Fruit fly (Drosophila melanogaster): ENCODE measurements around the gene CG11664.

Gene CG11664

dm6 chrX:875432-875831 is at the start of gene CG11664:
Gene CG11664 (plus strand): TSS chrX:875732.
- TF ChIP-seq CTCF (optimal IDR thresholded peaks at IDR 0.05) (no peak), CG8478 (optimal IDR thresholded peaks at IDR 0.05) (no peak)

DNA sequence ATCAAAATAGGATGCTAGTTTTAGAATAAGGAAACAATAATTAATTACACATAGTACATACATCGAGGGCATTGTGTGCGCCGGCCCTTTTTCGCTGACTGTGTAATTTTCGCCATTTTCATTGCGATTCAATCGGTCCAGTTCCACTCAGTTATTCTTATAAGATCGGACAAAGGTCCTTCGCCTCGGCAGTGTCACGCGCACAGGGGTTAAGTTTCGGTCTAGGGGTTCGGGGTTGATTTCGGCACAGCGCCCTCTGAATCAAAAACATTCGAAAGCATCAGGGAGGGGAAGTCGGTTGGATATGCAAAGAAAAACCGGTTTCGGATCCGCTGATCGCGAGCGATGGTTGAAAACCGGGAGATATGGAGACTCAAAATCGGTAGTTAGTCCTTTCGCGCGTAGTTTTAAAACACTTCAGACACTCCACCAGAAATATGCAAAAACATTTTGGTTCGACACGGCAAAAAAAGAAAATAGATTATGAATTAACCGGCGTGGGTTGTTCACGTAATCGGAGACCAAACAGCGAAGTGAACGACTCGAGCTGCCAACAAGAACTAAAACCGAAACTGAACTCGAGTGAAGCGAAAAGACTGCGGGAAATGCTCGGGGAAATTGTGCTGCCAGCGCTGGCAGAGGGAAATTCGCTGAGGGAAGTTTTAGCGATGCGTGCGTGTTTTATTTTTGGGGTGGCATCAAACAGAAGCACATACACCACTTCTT is 39.4 kb upstream of the CG11664 start:
- TF ChIP-seq CTCF (optimal IDR thresholded peaks at IDR 0.05) (no peak), CG8478 (optimal IDR thresholded peaks at IDR 0.05) (no peak)

dm6 chrX:838012-838411 is 37.5 kb upstream of the CG11664 start:
- TF ChIP-seq CG8478 (optimal IDR thresholded peaks at IDR 0.05), result no peak
- TF ChIP-seq CTCF (optimal IDR thresholded peaks at IDR 0.05), result no peak

DNA sequence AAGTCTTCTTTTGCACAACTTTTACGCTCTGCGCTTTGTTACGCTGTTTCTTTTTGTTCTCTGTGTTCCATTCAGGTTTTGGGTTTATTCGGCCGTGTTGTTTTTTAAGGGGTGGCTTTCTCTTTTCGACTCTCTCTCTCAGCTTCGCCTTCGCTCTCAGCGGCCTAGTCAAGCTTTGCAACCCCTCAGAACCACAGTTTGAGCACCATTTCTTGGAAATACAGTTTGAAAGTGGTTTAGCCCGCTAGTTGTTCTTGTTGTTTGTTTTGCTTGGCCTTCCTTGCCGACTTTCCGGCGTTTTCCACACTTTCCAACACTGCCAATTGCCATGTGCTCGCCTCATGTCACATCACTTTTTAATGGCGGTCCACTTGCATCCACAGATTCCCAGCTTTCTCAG is 34.5 kb upstream of the CG11664 start:
- TF ChIP-seq CTCF (optimal IDR thresholded peaks at IDR 0.05) (peak in 1 of 2 experiments; percentile 10), CG8478 (optimal IDR thresholded peaks at IDR 0.05) (no peak)

DNA sequence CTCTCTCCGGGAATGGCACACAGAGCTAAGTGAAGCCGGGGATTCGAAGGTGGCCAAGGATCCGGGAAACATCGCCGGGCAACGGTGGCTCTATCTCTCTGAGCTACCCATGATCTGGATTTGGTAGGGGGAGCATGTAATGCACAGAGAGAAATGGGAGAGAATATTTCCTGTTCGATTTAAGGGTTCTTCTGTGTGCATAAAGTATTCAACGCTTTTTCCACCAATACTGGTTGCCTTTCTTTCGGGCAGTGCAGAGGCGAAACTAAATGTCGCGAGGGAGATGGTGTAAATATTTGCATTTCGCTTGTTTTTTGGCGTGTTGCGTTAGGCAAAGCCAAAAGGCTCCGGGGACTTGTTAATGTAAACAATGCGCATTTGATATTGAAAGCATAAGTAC is 33.6 kb upstream of the CG11664 start:
- TF ChIP-seq CG8478 (optimal IDR thresholded peaks at IDR 0.05) (no peak), CTCF (optimal IDR thresholded peaks at IDR 0.05) (no peak)

DNA sequence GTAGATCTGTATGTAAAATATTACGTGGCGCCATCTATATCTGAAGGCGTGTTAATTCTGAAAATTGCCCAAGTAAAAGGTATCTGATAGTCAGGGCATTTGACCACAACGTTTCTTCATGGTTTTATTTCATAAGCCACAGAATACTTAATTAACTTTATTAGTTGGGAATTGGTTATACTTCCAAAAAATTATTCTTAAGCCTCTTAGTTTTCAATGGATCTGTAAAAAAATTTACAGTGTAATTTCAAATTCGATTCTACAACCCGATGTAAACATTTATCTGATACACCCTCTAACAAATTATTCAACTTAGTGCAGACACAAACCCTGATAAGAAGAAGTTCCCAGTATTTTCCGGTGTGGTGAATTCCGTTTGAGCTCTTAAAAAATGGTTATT is 32.0 kb upstream of the CG11664 start:
- TF ChIP-seq CTCF (optimal IDR thresholded peaks at IDR 0.05) (peak; percentile 57 to 76), CG8478 (optimal IDR thresholded peaks at IDR 0.05) (no peak)

dm6 chrX:844523-844922 is 31.0 kb upstream of the CG11664 start, which contains the start of gene CG14635:
Gene CG14635 (plus strand): TSS chrX:844823.
- TF ChIP-seq CG8478 (optimal IDR thresholded peaks at IDR 0.05) (no peak), CTCF (optimal IDR thresholded peaks at IDR 0.05) (no peak)

DNA sequence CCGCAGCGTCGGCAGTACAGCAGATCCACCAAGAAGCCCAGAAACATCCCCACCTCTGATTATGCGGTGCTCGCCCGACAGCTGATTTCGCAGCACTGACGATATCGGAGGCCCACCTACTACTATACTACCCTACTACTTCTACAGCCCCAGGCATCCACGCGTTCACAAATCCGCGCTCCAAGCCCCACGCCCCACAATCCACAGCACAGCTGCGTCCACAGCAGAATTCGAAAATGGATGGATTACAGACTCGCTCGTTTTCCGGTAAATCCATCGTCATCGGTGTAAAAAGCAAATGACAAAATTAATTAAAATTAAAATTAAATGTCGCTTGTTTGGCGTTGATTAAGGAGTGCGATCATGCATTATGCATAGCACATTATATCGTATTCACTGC is 28.5 kb upstream of the CG11664 start, which contains the start of gene CG3713:
Gene CG3713 (minus strand): TSS at position 101 of the 400 bp plus-strand sequence.
- TF ChIP-seq CG8478 (optimal IDR thresholded peaks at IDR 0.05) (no peak), CTCF (optimal IDR thresholded peaks at IDR 0.05) (no peak)

DNA sequence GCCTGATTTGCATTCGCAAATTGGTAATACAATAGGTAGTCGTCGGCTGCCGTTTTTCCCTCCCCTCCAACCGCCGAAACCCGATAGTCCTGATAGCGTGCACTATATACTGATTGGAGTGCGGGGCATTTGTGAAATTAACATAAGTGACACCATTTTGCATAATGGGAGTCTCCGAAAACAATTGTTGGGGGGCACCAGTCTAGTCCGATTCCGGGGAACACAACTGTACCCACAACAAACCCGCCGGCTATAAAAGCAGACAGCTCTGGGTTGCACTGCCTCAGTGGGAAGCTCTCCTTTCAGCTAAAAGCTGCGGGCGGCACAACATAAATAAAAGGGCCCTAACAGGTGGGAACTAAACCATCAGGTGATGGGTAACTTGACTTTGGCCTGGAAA is 13.2 kb upstream of the CG11664 start, which contains the start of gene CG14634:
Gene CG14634 (plus strand): TSS at position 301 of the 400 bp plus-strand sequence.
- TF ChIP-seq CTCF (optimal IDR thresholded peaks at IDR 0.05) (no peak), CG8478 (optimal IDR thresholded peaks at IDR 0.05) (no peak)

DNA sequence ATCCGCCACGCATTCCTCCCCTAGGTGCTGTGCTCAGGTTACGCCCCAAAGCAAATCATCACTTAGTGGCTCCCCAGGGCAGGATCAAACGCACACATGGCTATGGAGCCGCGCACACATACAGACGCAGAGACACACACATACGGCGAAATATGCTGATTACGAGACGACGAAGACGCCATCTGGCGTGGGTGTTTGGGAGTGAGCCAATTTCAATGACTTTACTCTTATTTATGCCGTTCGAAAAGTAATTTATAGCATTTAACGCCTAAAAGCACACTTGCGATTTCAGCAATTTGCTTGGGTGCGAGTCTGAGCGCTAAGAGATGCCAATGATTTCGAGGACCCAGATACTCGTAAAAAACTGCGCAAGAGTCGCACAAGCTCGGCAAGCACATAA is 7.1 kb upstream of the CG11664 start:
- TF ChIP-seq CG8478 (optimal IDR thresholded peaks at IDR 0.05) (no peak), CTCF (optimal IDR thresholded peaks at IDR 0.05) (peak; percentile 72)

DNA sequence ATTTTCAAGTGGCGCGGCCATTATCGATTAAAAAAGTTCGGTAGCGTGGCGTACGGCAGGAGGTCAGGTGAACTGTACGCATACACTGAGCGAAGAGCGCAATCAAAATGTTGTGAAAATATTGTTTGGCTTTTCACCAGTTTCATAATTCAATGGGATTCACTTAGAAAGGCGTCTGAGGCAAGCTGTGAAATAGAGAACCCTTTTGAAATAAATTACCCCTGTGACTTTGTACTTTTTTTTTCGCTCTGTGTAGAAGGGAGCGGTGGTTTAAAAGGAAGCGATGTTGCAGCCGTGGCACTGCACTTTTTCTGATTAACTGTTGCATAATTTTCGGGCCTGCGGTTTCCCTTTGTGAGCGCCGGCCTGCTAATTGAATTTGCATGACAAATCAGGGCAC is 1.8 kb upstream of the CG11664 start:
- TF ChIP-seq CTCF (optimal IDR thresholded peaks at IDR 0.05), result no peak
- no peak for TF ChIP-seq CG8478 (optimal IDR thresholded peaks at IDR 0.05)

- TF ChIP-seq CG8478 (optimal IDR thresholded peaks at IDR 0.05), result no peak
- no peak for TF ChIP-seq CTCF (optimal IDR thresholded peaks at IDR 0.05)
Measured at dm6 chrX:894182-894581, 18.6 kb downstream of the CG11664 start, which contains the start of gene CG11663. Gene CG11663 (plus strand): TSS chrX:894482.

DNA sequence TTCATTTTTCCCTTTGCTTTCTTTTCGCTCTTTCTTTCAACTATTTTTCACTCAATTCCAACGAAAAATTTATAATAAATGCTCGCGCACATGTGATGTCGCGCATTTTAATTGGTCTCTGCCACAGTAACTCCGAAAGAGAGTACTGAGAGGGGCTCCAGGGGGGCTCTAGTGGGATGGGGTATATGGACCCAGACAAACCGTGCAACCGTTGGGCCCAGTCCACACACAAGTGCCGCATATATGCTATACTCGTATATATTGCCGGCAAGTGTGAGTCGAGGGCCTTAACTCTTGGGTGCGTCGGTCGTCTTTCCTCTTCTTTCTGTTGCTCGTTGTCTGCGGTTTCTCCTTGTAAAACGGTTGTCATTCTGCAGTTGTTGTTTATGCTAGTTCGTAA is 22.8 kb downstream of the CG11664 start:
- no peak for TF ChIP-seq CG8478 (optimal IDR thresholded peaks at IDR 0.05)
- TF ChIP-seq CTCF (optimal IDR thresholded peaks at IDR 0.05), result no peak

DNA sequence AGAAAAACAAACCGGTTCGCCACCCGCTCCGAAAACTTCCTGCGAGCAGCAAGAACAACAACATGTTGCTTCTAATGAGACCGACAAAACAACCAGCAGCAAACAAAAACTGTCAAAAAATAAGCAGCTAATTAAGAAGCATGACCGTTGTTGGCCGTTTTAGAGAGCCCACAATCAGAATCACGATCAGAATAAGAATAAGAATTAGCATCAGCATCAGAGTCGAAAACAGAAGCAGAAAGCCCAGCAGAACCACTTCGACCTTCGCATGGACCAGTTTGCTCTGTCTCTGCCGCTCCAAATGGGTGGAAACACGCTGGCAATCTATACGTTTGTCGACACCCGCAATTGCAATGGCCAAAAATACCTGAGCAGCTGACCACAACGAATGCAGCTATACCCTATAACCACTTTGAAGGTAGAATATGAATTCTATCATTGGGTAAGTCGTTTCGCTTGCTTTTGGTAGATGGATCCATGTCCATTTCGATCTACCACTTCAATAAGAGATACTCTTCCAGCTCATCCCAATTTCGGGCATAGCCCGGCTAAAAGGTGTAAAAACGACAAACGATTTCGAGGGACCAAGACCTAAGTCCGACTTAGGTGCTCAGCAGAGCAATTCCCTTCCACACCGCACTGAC is 24.0 kb downstream of the CG11664 start:
- TF ChIP-seq CTCF (optimal IDR thresholded peaks at IDR 0.05), result no peak
- no peak for TF ChIP-seq CG8478 (optimal IDR thresholded peaks at IDR 0.05)

- TF ChIP-seq CTCF (optimal IDR thresholded peaks at IDR 0.05) (no peak), CG8478 (optimal IDR thresholded peaks at IDR 0.05) (no peak)
Measured at dm6 chrX:900725-901345, 25.3 kb downstream of the CG11664 start.
